Worm (Caenorhabditis elegans) whole organism, L4 larva: Measurements from ENCODE around the gene kin-18.

ENCODE experiments used
- F10B5.3 ChIP-seq: sonication (generic microtip); optimal IDR thresholded peaks from 2 replicates; lab custom pipeline; 2016; ENCODE audit warnings: mild to moderate bottlenecking, missing genetic modification characterization, missing compliant biosample characterization
- F49E8.2 ChIP-seq: sonication (generic microtip); optimal IDR thresholded peaks from 2 replicates; lab custom pipeline; 2016; ENCODE audit warnings: missing compliant biosample characterization, mild to moderate bottlenecking, missing genetic modification characterization, borderline replicate concordance
- R02D3.7 ChIP-seq: fragments of 150-350 bp; sonication (generic microtip); optimal IDR thresholded peaks from 3 replicates; lab custom pipeline; 2014; ENCODE audit warnings: missing biosample characterization, missing genetic modification characterization
- T26A8.4 ChIP-seq: fragments of 200-800 bp; sonication (Bioruptor generic); IDR thresholded peaks from 2 replicates; pipeline ENCODE4 v1.3.6; 2022; ENCODE audit warnings: missing genetic modification characterization, missing compliant biosample characterization
- Y105C5A.15 ChIP-seq: fragments of 200-800 bp; sonication (Bioruptor generic); IDR thresholded peaks from 2 replicates; pipeline ENCODE4 v1.3.6; 2022; ENCODE audit warnings: missing genetic modification characterization, missing compliant biosample characterization
- Y48G9A.11 ChIP-seq: fragments of 200-800 bp; sonication (Bioruptor generic); IDR thresholded peaks from 2 replicates; pipeline ENCODE4 v1.3.6; 2022; ENCODE audit warnings: missing genetic modification reagents, missing genetic modification characterization, missing compliant biosample characterization
- attf-4 ChIP-seq: sonication (generic microtip); optimal IDR thresholded peaks from 3 replicates; lab custom pipeline; 2017; ENCODE audit warnings: missing biosample characterization, missing genetic modification characterization
- ceh-20 ChIP-seq: fragments of 200-800 bp; sonication (Bioruptor generic); IDR thresholded peaks from 2 replicates; pipeline ENCODE4 v1.3.6; 2022; ENCODE audit warnings: missing genetic modification reagents, missing genetic modification characterization, missing compliant biosample characterization
- ceh-44 ChIP-seq: fragments of 200-800 bp; sonication (Bioruptor generic); IDR thresholded peaks from 2 replicates; pipeline ENCODE4 v1.3.6; 2022; ENCODE audit warnings: missing genetic modification reagents, missing genetic modification characterization, missing compliant biosample characterization
- ces-1 ChIP-seq: fragments of 150-350 bp; sonication (generic microtip); optimal IDR thresholded peaks from 4 replicates; lab custom pipeline; 2014; ENCODE audit warnings: missing biosample characterization, missing genetic modification reagents, missing genetic modification characterization
- daf-12 ChIP-seq: fragments of 150-350 bp; optimal IDR thresholded peaks from 2 replicates; lab custom pipeline; 2014; ENCODE audit warnings: missing biosample characterization, missing genetic modification reagents, missing genetic modification characterization
- daf-16 ChIP-seq, 3 experiments: sonication (generic microtip); optimal IDR thresholded peaks; 2 replicates each; lab custom pipeline; 2016 to 2017; ENCODE audit warnings: missing genetic modification characterization in 3 of 3, missing genetic modification reagents in 3 of 3, mild to moderate bottlenecking in 2 of 3, missing compliant biosample characterization in 2 of 3, missing biosample characterization in 1 of 3, moderate library complexity in 1 of 3
- dmd-6 ChIP-seq: fragments of 200-800 bp; sonication (Bioruptor generic); IDR thresholded peaks from 2 replicates; pipeline ENCODE4 v1.3.6; 2022; ENCODE audit warnings: missing genetic modification reagents, missing genetic modification characterization, missing compliant biosample characterization
- egl-27 ChIP-seq: sonication (generic microtip); optimal IDR thresholded peaks from 3 replicates; lab custom pipeline; 2017; ENCODE audit warnings: missing biosample characterization, missing genetic modification reagents, missing genetic modification characterization
- egl-43 ChIP-seq: fragments of 200-800 bp; sonication (Bioruptor generic); IDR thresholded peaks from 2 replicates; pipeline ENCODE4 v1.3.6; 2022; ENCODE audit warnings: missing genetic modification reagents, missing genetic modification characterization, missing compliant biosample characterization
- gei-8 ChIP-seq: fragments of 200-800 bp; sonication (Bioruptor generic); optimal IDR thresholded peaks from 2 replicates; lab custom pipeline; 2018; ENCODE audit warnings: mild to moderate bottlenecking, missing genetic modification characterization, missing compliant biosample characterization
- hif-1 ChIP-seq, 2 experiments: sonication (generic microtip); optimal IDR thresholded peaks; 2 replicates each; lab custom pipeline; 2016 to 2017; ENCODE audit warnings: missing compliant biosample characterization in 2 of 2, missing genetic modification characterization in 2 of 2, missing genetic modification reagents in 2 of 2, missing genotype in 2 of 2, mild to moderate bottlenecking in 1 of 2
- hmg-1.1 ChIP-seq: fragments of 200-800 bp; sonication (Bioruptor generic); IDR thresholded peaks from 2 replicates; pipeline ENCODE4 v1.3.6; 2022; ENCODE audit warnings: missing genetic modification reagents, missing genetic modification characterization, missing compliant biosample characterization
- jun-1 ChIP-seq: fragments of 150-350 bp; optimal IDR thresholded peaks from 2 replicates; lab custom pipeline; 2014; ENCODE audit warnings: missing biosample characterization, missing genetic modification reagents, missing genetic modification characterization
- lim-7 ChIP-seq: fragments of 200-800 bp; sonication (Bioruptor generic); IDR thresholded peaks from 2 replicates; pipeline ENCODE4 v1.3.6; 2022; ENCODE audit warnings: missing genetic modification characterization, missing compliant biosample characterization
- lin-13 ChIP-seq: fragments of 150-350 bp; optimal IDR thresholded peaks from 2 replicates; lab custom pipeline; 2014; ENCODE audit warnings: missing biosample characterization, missing genetic modification reagents, missing genetic modification characterization
- lin-15B ChIP-seq: fragments of 150-350 bp; sonication (generic microtip); optimal IDR thresholded peaks from 3 replicates; lab custom pipeline; 2014; ENCODE audit warnings: missing biosample characterization, missing genetic modification characterization
- lir-3 ChIP-seq: sonication (generic microtip); optimal IDR thresholded peaks from 2 replicates; lab custom pipeline; 2016; ENCODE audit warnings: mild to moderate bottlenecking, missing genetic modification characterization, missing compliant biosample characterization
- madf-9 ChIP-seq: fragments of 200-800 bp; sonication (Bioruptor generic); conservative IDR thresholded peaks from 2 replicates; pipeline ENCODE4 v1.3.6; 2022; ENCODE audit warnings: missing genetic modification reagents, missing genetic modification characterization, missing compliant biosample characterization
- mdl-1 ChIP-seq, 2 experiments: fragments of 150-350 bp in 1 of 2; sonication (generic microtip) in 1 of 2; optimal IDR thresholded peaks; 2 replicates each; lab custom pipeline; 2014 to 2017; ENCODE audit warnings: missing biosample characterization in 2 of 2, missing genetic modification characterization in 2 of 2
- mdt-29 ChIP-seq: fragments of 200-800 bp; sonication (Bioruptor generic); IDR thresholded peaks from 2 replicates; pipeline ENCODE4 v1.3.6; 2022; ENCODE audit warnings: missing genetic modification reagents, missing genetic modification characterization, missing compliant biosample characterization
- mes-2 ChIP-seq: sonication (generic microtip); optimal IDR thresholded peaks from 2 replicates; lab custom pipeline; 2016; ENCODE audit warnings: missing genotype, mild to moderate bottlenecking, missing genetic modification characterization, missing compliant biosample characterization; ENCODE audit not compliant: poor library complexity, severe bottlenecking
- mxl-3 ChIP-seq: fragments of 200-800 bp; sonication (Bioruptor generic); optimal IDR thresholded peaks from 2 replicates; lab custom pipeline; 2018; ENCODE audit warnings: mild to moderate bottlenecking, missing genetic modification characterization, missing compliant biosample characterization
- nhr-237 ChIP-seq: sonication (generic microtip); optimal IDR thresholded peaks from 2 replicates; lab custom pipeline; 2017; ENCODE audit warnings: missing biosample characterization, missing genetic modification characterization
- nhr-25 ChIP-seq: sonication (generic microtip); optimal IDR thresholded peaks from 2 replicates; lab custom pipeline; 2017; ENCODE audit warnings: missing genetic modification characterization, mild to moderate bottlenecking, missing compliant biosample characterization, antibody characterized with exemption, moderate library complexity, borderline replicate concordance; ENCODE audit not compliant: insufficient read depth
- nhr-42 ChIP-seq: fragments of 200-800 bp; sonication (Bioruptor generic); IDR thresholded peaks from 2 replicates; pipeline ENCODE4 v1.3.6; 2022; ENCODE audit warnings: missing genetic modification characterization, missing compliant biosample characterization
- nhr-48 ChIP-seq: sonication (generic microtip); optimal IDR thresholded peaks from 2 replicates; lab custom pipeline; 2016; ENCODE audit warnings: mild to moderate bottlenecking, missing genetic modification characterization, missing compliant biosample characterization
- nhr-6 ChIP-seq: fragments of 150-350 bp; optimal IDR thresholded peaks from 2 replicates; lab custom pipeline; 2014; ENCODE audit warnings: missing biosample characterization, missing genetic modification characterization
- nhr-76 ChIP-seq: fragments of 150-350 bp; optimal IDR thresholded peaks from 2 replicates; lab custom pipeline; 2014; ENCODE audit warnings: missing biosample characterization, missing genetic modification characterization
- nhr-77 ChIP-seq: fragments of 150-350 bp; optimal IDR thresholded peaks from 2 replicates; lab custom pipeline; 2014; ENCODE audit warnings: missing biosample characterization, missing genetic modification characterization
- pha-4 ChIP-seq, 2 experiments: fragments of 150-350 bp in 1 of 2; fragments of 200-800 bp in 1 of 2; sonication (Bioruptor generic) in 1 of 2; IDR thresholded peaks in 1 of 2; optimal IDR thresholded peaks in 1 of 2; 2 replicates each; pipeline versions ENCODE4 v1.3.6 to Lab custom; 2014 to 2022; ENCODE audit warnings: missing genetic modification characterization in 2 of 2, missing genetic modification reagents in 2 of 2, missing biosample characterization in 1 of 2, missing compliant biosample characterization in 1 of 2
- rbr-2 ChIP-seq: sonication (generic microtip); optimal IDR thresholded peaks from 2 replicates; lab custom pipeline; 2016; ENCODE audit warnings: missing genotype, missing genetic modification characterization, missing compliant biosample characterization
- saeg-2 ChIP-seq: fragments of 200-800 bp; sonication (Bioruptor generic); IDR thresholded peaks from 2 replicates; pipeline ENCODE4 v1.3.6; 2022; ENCODE audit warnings: missing genetic modification reagents, missing genetic modification characterization, missing compliant biosample characterization
- set-16 ChIP-seq: fragments of 200-800 bp; sonication (Bioruptor generic); IDR thresholded peaks from 2 replicates; pipeline ENCODE4 v1.3.6; 2022; ENCODE audit warnings: missing genetic modification reagents, missing genetic modification characterization, missing compliant biosample characterization
- snpc-1.2 ChIP-seq: fragments of 200-800 bp; sonication (Bioruptor generic); IDR thresholded peaks from 2 replicates; pipeline ENCODE4 v1.3.6; 2022; ENCODE audit warnings: missing genetic modification reagents, missing genetic modification characterization, missing compliant biosample characterization
- snpc-4 ChIP-seq: fragments of 150-350 bp; optimal IDR thresholded peaks from 2 replicates; lab custom pipeline; 2014; ENCODE audit warnings: missing biosample characterization, missing genetic modification characterization
- spr-3 ChIP-seq: fragments of 200-800 bp; sonication (Bioruptor generic); optimal IDR thresholded peaks from 2 replicates; lab custom pipeline; 2018; ENCODE audit warnings: mild to moderate bottlenecking, missing genetic modification characterization, missing compliant biosample characterization
- unc-39 ChIP-seq: sonication (generic microtip); optimal IDR thresholded peaks from 2 replicates; lab custom pipeline; 2017; ENCODE audit warnings: missing biosample characterization, missing genetic modification characterization
- vab-7 ChIP-seq: fragments of 200-800 bp; sonication (Bioruptor generic); IDR thresholded peaks from 2 replicates; pipeline ENCODE4 v1.3.6; 2022; ENCODE audit warnings: missing genetic modification reagents, missing genetic modification characterization, missing compliant biosample characterization
- zfp-2 ChIP-seq: sonication (generic microtip); optimal IDR thresholded peaks from 2 replicates; lab custom pipeline; 2016; ENCODE audit warnings: mild to moderate bottlenecking, missing genetic modification characterization, missing compliant biosample characterization
- zip-2 ChIP-seq: fragments of 150-350 bp; optimal IDR thresholded peaks from 2 replicates; lab custom pipeline; 2014; ENCODE audit warnings: missing biosample characterization, missing genetic modification characterization
- ztf-11 ChIP-seq: fragments of 150-350 bp; optimal IDR thresholded peaks from 2 replicates; lab custom pipeline; 2014; ENCODE audit warnings: missing biosample characterization, missing genetic modification characterization
- ztf-7 ChIP-seq: fragments of 150-350 bp; optimal IDR thresholded peaks from 2 replicates; lab custom pipeline; 2014; ENCODE audit warnings: missing biosample characterization, missing genetic modification characterization

The kin-18 gene

DNA sequence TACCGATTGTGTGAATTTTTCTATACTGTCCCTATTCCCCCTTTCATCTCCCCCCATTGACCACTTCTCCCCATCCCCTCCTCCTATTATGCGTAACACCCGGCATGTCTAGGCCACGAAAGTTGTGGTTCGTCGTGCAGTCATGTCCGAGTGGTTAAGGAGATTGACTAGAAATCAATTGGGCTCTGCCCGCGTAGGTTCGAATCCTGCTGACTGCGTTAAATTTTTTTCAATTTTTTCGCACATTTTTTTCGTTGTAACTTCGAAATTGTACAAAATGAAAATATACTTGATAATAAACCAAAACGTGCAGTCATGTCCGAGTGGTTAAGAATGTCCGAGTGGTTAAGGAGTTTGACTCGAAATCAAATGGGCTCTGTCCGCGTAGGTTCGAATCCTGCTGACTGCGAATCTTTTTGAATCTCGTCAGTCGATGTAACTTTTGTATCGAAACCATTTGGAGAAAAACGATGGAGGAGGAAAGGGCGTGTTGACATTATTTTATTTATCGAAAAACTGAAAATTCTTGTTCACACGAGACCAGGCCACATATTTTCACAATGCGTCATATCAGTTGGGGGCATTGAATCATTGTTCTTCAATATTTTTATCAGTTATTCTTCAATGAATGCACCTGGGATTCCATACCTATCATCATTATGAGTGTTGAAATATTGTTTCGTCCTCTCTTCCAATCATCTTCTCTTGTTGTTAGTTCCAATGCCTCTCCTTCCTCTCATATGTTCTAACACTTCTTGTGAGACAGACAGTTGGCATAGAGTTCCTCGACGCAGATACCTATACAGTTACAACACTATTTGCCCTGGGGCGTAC is 40.4 kb downstream of the kin-18 start, which contains the start of gene nfm-1:
nfm-1 (plus strand) TSS at position 812 of the 834 bp plus-strand sequence.
- peak; percentile 75 for TF ChIP-seq nhr-77 (tag; lab: Kevin White, UChicago)
- TF ChIP-seq Y48G9A.11 (GFP tag; lab: Robert Waterston, UW): peak; percentile 88
- TF ChIP-seq ztf-7: peak; percentile 40
- TF ChIP-seq nhr-25: peak; percentile 30
- peak; percentile 65 for TF ChIP-seq gei-8
- no peak for TF ChIP-seq ces-1 (GFP tag; lab: Kevin White, UChicago)
- no peak for TF ChIP-seq lin-15B (tag; lab: Kevin White, UChicago)
- peak; percentile 2 for TF ChIP-seq jun-1 (tag; lab: Kevin White, UChicago)
- peak; percentile 78 for TF ChIP-seq nhr-48 (tag; lab: Kevin White, UChicago)
- no peak for TF ChIP-seq snpc-4
- TF ChIP-seq F49E8.2: peak; percentile 39
- TF ChIP-seq unc-39 (tag; lab: Kevin White, UChicago): no peak
- TF ChIP-seq nhr-42 (GFP tag; lab: Robert Waterston, UW): peak; percentile 73; the same call in 1 of the 2 replicates
- peak in 1 of 2 experiments; percentile 44 for TF ChIP-seq mdl-1 (tag; optimal IDR thresholded peaks at IDR 0.05; lab: Kevin White, UChicago)
- TF ChIP-seq lir-3: peak; percentile 8
- TF ChIP-seq nhr-237 (tag; lab: Kevin White, UChicago): no peak
- peak; percentile 79 for TF ChIP-seq mdt-29 (GFP tag; lab: Robert Waterston, UW)
- no peak for TF ChIP-seq egl-27 (tag; lab: Kevin White, UChicago)
- no peak for TF ChIP-seq set-16 (GFP tag; lab: Robert Waterston, UW)
- TF ChIP-seq egl-43 (GFP tag; lab: Robert Waterston, UW): peak; percentile 93
- peak; percentile 77 for TF ChIP-seq vab-7 (GFP tag; lab: Robert Waterston, UW)
- TF ChIP-seq mes-2 (tag; lab: Kevin White, UChicago): peak; percentile 84
- TF ChIP-seq snpc-1.2 (GFP tag; lab: Robert Waterston, UW): peak; percentile 79
- TF ChIP-seq R02D3.7: no peak
- no peak for TF ChIP-seq F10B5.3 (tag; lab: Kevin White, UChicago)
- TF ChIP-seq daf-16 (GFP tag; optimal IDR thresholded peaks at IDR 0.05; lab: Kevin White, UChicago): peak; percentile 5 to 63
- TF ChIP-seq daf-16 (tag; optimal IDR thresholded peaks at IDR 0.05; lab: Kevin White, UChicago): peak; percentile 90
- peak; percentile 87 for TF ChIP-seq dmd-6
- TF ChIP-seq T26A8.4 (GFP tag; lab: Robert Waterston, UW): peak; percentile 63; the same call in 1 of the 2 replicates
- TF ChIP-seq saeg-2: peak; percentile 80
- TF ChIP-seq rbr-2 (tag; lab: Kevin White, UChicago): peak; percentile 24
- peak in 1 of 2 experiments; percentile 53 for TF ChIP-seq hif-1 (tag; optimal IDR thresholded peaks at IDR 0.05; lab: Kevin White, UChicago)
- TF ChIP-seq nhr-76 (tag; lab: Kevin White, UChicago): no peak
- no peak for TF ChIP-seq attf-4
- TF ChIP-seq ceh-20 (GFP tag; lab: Robert Waterston, UW): peak; percentile 14; the same call in 1 of the 2 replicates
- TF ChIP-seq pha-4 (GFP tag; IDR thresholded peaks at IDR 0.05; lab: Robert Waterston, UW): peak; percentile 72; the same call in 1 of the 2 replicates
- TF ChIP-seq pha-4 (tag; optimal IDR thresholded peaks at IDR 0.05; lab: Kevin White, UChicago): no peak
- peak; percentile 71 for TF ChIP-seq madf-9 (GFP tag; lab: Robert Waterston, UW)
- TF ChIP-seq lin-13 (GFP tag; lab: Kevin White, UChicago): peak; percentile 54
- peak; percentile 86 for TF ChIP-seq hmg-1.1 (GFP tag; lab: Robert Waterston, UW)
- no peak for TF ChIP-seq ztf-11 (tag; lab: Kevin White, UChicago)
- no peak for TF ChIP-seq daf-12
- TF ChIP-seq spr-3 (GFP tag; lab: Kevin White, UChicago): peak; percentile 69
- TF ChIP-seq zfp-2 (tag; lab: Kevin White, UChicago): peak; percentile 12
- TF ChIP-seq mxl-3 (GFP tag; lab: Kevin White, UChicago): peak; percentile 19
- peak; percentile 84 for TF ChIP-seq lim-7
- TF ChIP-seq nhr-6 (tag; lab: Kevin White, UChicago): peak; percentile 27
- TF ChIP-seq zip-2 (tag; lab: Kevin White, UChicago): no peak
- TF ChIP-seq Y105C5A.15: peak; percentile 70; the same call in 1 of the 2 replicates
- peak; percentile 80; the same call in 1 of the 2 replicates for TF ChIP-seq ceh-44
